Worm (Caenorhabditis elegans): Measurements from ENCODE around the gene C31B8.16.

ce11 chrV:2945602-2946001, 15.7 kb downstream of the C31B8.16 start, which contains the start of gene srh-87:
- TF ChIP-seq egl-27 (tag; optimal IDR thresholded peaks at IDR 0.05) (no peak), pax-3 (tag; optimal IDR thresholded peaks at IDR 0.05) (no peak), nhr-85 (tag) (no peak), skn-1 (tag; optimal IDR thresholded peaks at IDR 0.05) (no peak), blmp-1 (tag; optimal IDR thresholded peaks at IDR 0.05) (no peak), nhr-76 (tag; optimal IDR thresholded peaks at IDR 0.05) (no peak)
